Worm (Caenorhabditis elegans) whole organism, L4/young adult: ENCODE measurements around the gene Y113G7B.11.

ENCODE experiments used
- W03F9.2 ChIP-seq: fragments of 150-350 bp; optimal IDR thresholded peaks from 2 replicates; lab custom pipeline; 2014; ENCODE audit warnings: missing biosample characterization, missing genetic modification characterization
- dao-5 ChIP-seq: sonication (generic microtip); optimal IDR thresholded peaks from 2 replicates; lab custom pipeline; 2016; ENCODE audit warnings: missing genotype, missing genetic modification characterization, moderate library complexity, missing compliant biosample characterization
- him-1 ChIP-seq: sonication (generic microtip); optimal IDR thresholded peaks from 2 replicates; lab custom pipeline; 2016; ENCODE audit warnings: missing genotype, missing genetic modification reagents, missing genetic modification characterization, missing compliant biosample characterization

DNA sequence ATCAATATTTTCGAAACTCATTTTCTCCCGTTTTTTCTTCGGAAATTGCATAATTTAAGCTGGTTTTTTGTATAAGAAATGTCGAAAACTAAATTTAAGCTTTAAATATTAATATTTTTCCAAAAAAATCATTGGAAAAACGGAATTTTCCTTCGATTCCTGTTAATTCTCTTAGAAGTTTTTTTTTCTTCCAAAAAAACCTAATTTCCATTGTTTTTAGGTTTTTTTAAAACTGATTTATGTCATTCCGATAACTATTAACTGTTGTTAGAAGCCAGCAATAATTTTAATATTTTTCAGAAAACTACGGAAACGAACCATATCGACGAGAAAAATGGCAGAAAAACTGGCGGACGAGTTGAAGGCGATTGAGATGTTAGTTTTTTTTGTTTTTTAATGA is 13.8 kb downstream of the Y113G7B.11 start, which contains the start of gene fbxa-114:
- TF ChIP-seq him-1 (tag; lab: Kevin White, UChicago), result no peak
- TF ChIP-seq dao-5 (tag; lab: Kevin White, UChicago), result no peak
- no peak for TF ChIP-seq W03F9.2 (tag; lab: Kevin White, UChicago)
